Worm (Caenorhabditis elegans) whole organism, young adult: ENCODE results near the gene T04F3.5.
A peak's percentile ranks its signal among the peaks of the same experiment; 100 is the strongest.

Experiments used
- B0019.2 ChIP-seq: fragments of 200-800 bp; sonication (Bioruptor generic); conservative IDR thresholded peaks from 2 replicates; pipeline ENCODE4 v1.3.6; 2022; ENCODE audit warnings: missing genetic modification reagents, missing genetic modification characterization, missing compliant biosample characterization
- F37B4.10 ChIP-seq: fragments of 200-800 bp; sonication (Bioruptor generic); IDR thresholded peaks from 2 replicates; pipeline ENCODE4 v1.3.6; 2022; ENCODE audit warnings: missing genetic modification characterization, missing compliant biosample characterization
- F52B5.7 ChIP-seq: sonication (generic microtip); optimal IDR thresholded peaks from 2 replicates; lab custom pipeline; 2016; ENCODE audit warnings: mild to moderate bottlenecking, missing genetic modification characterization, missing compliant biosample characterization
- F57C9.4 ChIP-seq: sonication (generic microtip); optimal IDR thresholded peaks from 2 replicates; lab custom pipeline; 2017; ENCODE audit warnings: mild to moderate bottlenecking, missing genetic modification characterization, missing compliant biosample characterization
- K11D2.4 ChIP-seq: fragments of 200-800 bp; sonication (Bioruptor generic); IDR thresholded peaks from 2 replicates; pipeline ENCODE4 v1.3.6; 2022; ENCODE audit warnings: missing genetic modification reagents, missing genetic modification characterization, missing compliant biosample characterization
- Y53F4B.3 ChIP-seq: fragments of 200-800 bp; sonication (Bioruptor generic); IDR thresholded peaks from 2 replicates; pipeline ENCODE4 v1.3.6; 2022; ENCODE audit warnings: missing genetic modification reagents, missing genetic modification characterization, missing compliant biosample characterization
- ama-1 ChIP-seq, 3 experiments: fragments of 150-350 bp in 1 of 3; sonication (generic microtip) in 2 of 3; optimal IDR thresholded peaks; 2 replicates each; lab custom pipeline; 2014 to 2018; ENCODE audit warnings: missing biosample characterization in 2 of 3, missing genetic modification characterization in 2 of 3, missing genetic modification reagents in 2 of 3
- ceh-91 ChIP-seq: fragments of 200-800 bp; sonication (Bioruptor generic); IDR thresholded peaks from 2 replicates; pipeline ENCODE4 v1.3.6; 2022; ENCODE audit warnings: missing genetic modification reagents, missing genetic modification characterization, missing compliant biosample characterization
- chd-7 ChIP-seq: sonication (generic microtip); optimal IDR thresholded peaks from 2 replicates; lab custom pipeline; 2016; ENCODE audit warnings: mild to moderate bottlenecking, missing genetic modification characterization, moderate library complexity, missing compliant biosample characterization
- die-1 ChIP-seq: sonication (generic microtip); optimal IDR thresholded peaks from 2 replicates; lab custom pipeline; 2016; ENCODE audit warnings: missing genotype, mild to moderate bottlenecking, missing genetic modification characterization, missing compliant biosample characterization
- dpff-1 ChIP-seq: sonication (generic microtip); optimal IDR thresholded peaks from 2 replicates; lab custom pipeline; 2017; ENCODE audit warnings: mild to moderate bottlenecking, missing genetic modification characterization, missing compliant biosample characterization
- ets-4 ChIP-seq: fragments of 200-800 bp; sonication (Bioruptor generic); optimal IDR thresholded peaks from 2 replicates; lab custom pipeline; 2018; ENCODE audit warnings: mild to moderate bottlenecking, missing genetic modification characterization, missing compliant biosample characterization
- hlh-12 ChIP-seq: sonication (generic microtip); optimal IDR thresholded peaks from 2 replicates; lab custom pipeline; 2016; ENCODE audit warnings: missing genetic modification characterization, missing compliant biosample characterization
- hmg-1.2 ChIP-seq: fragments of 200-800 bp; sonication (Bioruptor generic); IDR thresholded peaks from 2 replicates; pipeline ENCODE4 v1.3.6; 2022; ENCODE audit warnings: missing genetic modification reagents, missing genetic modification characterization, missing compliant biosample characterization
- hrde-1 ChIP-seq: sonication (generic microtip); optimal IDR thresholded peaks from 2 replicates; lab custom pipeline; 2016; ENCODE audit warnings: missing genetic modification characterization, mild to moderate bottlenecking, missing compliant biosample characterization, moderate library complexity, missing genotype, missing genetic modification reagents, borderline replicate concordance
- lag-1 ChIP-seq: fragments of 200-800 bp; sonication (Bioruptor generic); IDR thresholded peaks from 2 replicates; pipeline ENCODE4 v1.3.6; 2022; ENCODE audit warnings: missing genetic modification reagents, missing genetic modification characterization, missing compliant biosample characterization
- lin-35 ChIP-seq, 3 experiments: fragments of 150-350 bp in 2 of 3; sonication (generic microtip) in 1 of 3; optimal IDR thresholded peaks; 2 replicates each; lab custom pipeline; 2014 to 2018; ENCODE audit warnings: missing biosample characterization in 3 of 3, missing genetic modification characterization in 3 of 3, missing genetic modification reagents in 3 of 3
- lin-40 ChIP-seq: sonication (generic microtip); optimal IDR thresholded peaks from 2 replicates; lab custom pipeline; 2016; ENCODE audit warnings: missing genetic modification characterization, mild to moderate bottlenecking, missing compliant biosample characterization, missing genotype, missing genetic modification reagents
- lsl-1 ChIP-seq: fragments of 200-800 bp; sonication (Bioruptor generic); optimal IDR thresholded peaks from 2 replicates; lab custom pipeline; 2018; ENCODE audit warnings: mild to moderate bottlenecking, missing genetic modification characterization, moderate library complexity, missing compliant biosample characterization
- madf-10 ChIP-seq: sonication (generic microtip); optimal IDR thresholded peaks from 2 replicates; lab custom pipeline; 2016; ENCODE audit warnings: mild to moderate bottlenecking, missing genetic modification characterization, missing compliant biosample characterization
- madf-3 ChIP-seq: fragments of 200-800 bp; sonication (Bioruptor generic); IDR thresholded peaks from 2 replicates; pipeline ENCODE4 v1.3.6; 2022; ENCODE audit warnings: missing genetic modification reagents, missing genetic modification characterization, missing compliant biosample characterization
- madf-8 ChIP-seq: fragments of 200-800 bp; sonication (Bioruptor generic); conservative IDR thresholded peaks from 2 replicates; pipeline ENCODE4 v1.3.6; 2022; ENCODE audit warnings: missing genetic modification reagents, missing genetic modification characterization, missing compliant biosample characterization
- nfya-1 ChIP-seq: sonication (generic microtip); optimal IDR thresholded peaks from 2 replicates; lab custom pipeline; 2017; ENCODE audit warnings: antibody characterized with exemption, missing compliant biosample characterization, missing genetic modification characterization, borderline replicate concordance; ENCODE audit not compliant: insufficient read depth
- nhr-80 ChIP-seq: sonication (generic microtip); optimal IDR thresholded peaks from 2 replicates; lab custom pipeline; 2016; ENCODE audit warnings: missing genetic modification characterization, missing compliant biosample characterization
- pha-4 ChIP-seq: fragments of 150-350 bp; sonication (generic microtip); optimal IDR thresholded peaks from 2 replicates; lab custom pipeline; 2014; ENCODE audit warnings: missing biosample characterization, missing genetic modification reagents, missing genetic modification characterization
- sea-2 ChIP-seq: fragments of 200-800 bp; sonication (Bioruptor generic); IDR thresholded peaks from 2 replicates; pipeline ENCODE4 v1.3.6; 2022; ENCODE audit warnings: missing genetic modification characterization, missing compliant biosample characterization
- snpc-1.3 ChIP-seq: sonication (generic microtip); optimal IDR thresholded peaks from 2 replicates; lab custom pipeline; 2017; ENCODE audit warnings: missing genetic modification characterization, mild to moderate bottlenecking, missing compliant biosample characterization, antibody characterized with exemption, moderate library complexity, missing genotype, missing genetic modification reagents; ENCODE audit not compliant: insufficient read depth
- snpc-3.4 ChIP-seq: sonication (generic microtip); optimal IDR thresholded peaks from 2 replicates; lab custom pipeline; 2017; ENCODE audit warnings: missing genetic modification characterization, mild to moderate bottlenecking, missing compliant biosample characterization, antibody characterized with exemption, moderate library complexity, missing genotype, missing genetic modification reagents
- snpc-4 ChIP-seq, 5 experiments: fragments of 150-350 bp in 1 of 5; sonication (generic microtip) in 4 of 5; optimal IDR thresholded peaks; 2 replicates each; lab custom pipeline; 2014 to 2018; ENCODE audit warnings: missing genetic modification characterization in 5 of 5, missing biosample characterization in 3 of 5, antibody characterized with exemption in 2 of 5, mild to moderate bottlenecking in 2 of 5, missing compliant biosample characterization in 2 of 5, missing genotype in 2 of 5, moderate library complexity in 2 of 5, missing genetic modification reagents in 1 of 5
- somi-1 ChIP-seq: fragments of 200-800 bp; sonication (Bioruptor generic); optimal IDR thresholded peaks from 2 replicates; lab custom pipeline; 2018; ENCODE audit warnings: mild to moderate bottlenecking, missing genetic modification characterization, missing compliant biosample characterization
- tbx-9 ChIP-seq: sonication (generic microtip); optimal IDR thresholded peaks from 2 replicates; lab custom pipeline; 2016; ENCODE audit warnings: borderline replicate concordance, missing genetic modification characterization, inconsistent platforms, missing compliant biosample characterization
- ztf-18 ChIP-seq: sonication (generic microtip); optimal IDR thresholded peaks from 2 replicates; lab custom pipeline; 2016; ENCODE audit warnings: missing genotype, mild to moderate bottlenecking, missing genetic modification characterization, missing compliant biosample characterization
- ztf-22 ChIP-seq: fragments of 200-800 bp; sonication (Bioruptor generic); optimal IDR thresholded peaks from 2 replicates; lab custom pipeline; 2018; ENCODE audit warnings: mild to moderate bottlenecking, missing genetic modification characterization, moderate library complexity, missing compliant biosample characterization
- ztf-25 ChIP-seq: fragments of 200-800 bp; sonication (Bioruptor generic); IDR thresholded peaks from 2 replicates; pipeline ENCODE4 v1.3.6; 2022; ENCODE audit warnings: missing genetic modification reagents, missing genetic modification characterization, missing compliant biosample characterization
- ztf-26 ChIP-seq: sonication (generic microtip); optimal IDR thresholded peaks from 2 replicates; lab custom pipeline; 2017; ENCODE audit warnings: missing genetic modification characterization, missing compliant biosample characterization
- ztf-3 ChIP-seq: fragments of 200-800 bp; sonication (Bioruptor generic); optimal IDR thresholded peaks from 2 replicates; lab custom pipeline; 2018; ENCODE audit warnings: mild to moderate bottlenecking, missing genetic modification characterization, missing compliant biosample characterization
- ztf-6 ChIP-seq: fragments of 200-800 bp; sonication (Bioruptor generic); IDR thresholded peaks from 2 replicates; pipeline ENCODE4 v1.3.6; 2022; ENCODE audit warnings: missing genetic modification reagents, missing genetic modification characterization, missing compliant biosample characterization

The T04F3.5 gene

DNA sequence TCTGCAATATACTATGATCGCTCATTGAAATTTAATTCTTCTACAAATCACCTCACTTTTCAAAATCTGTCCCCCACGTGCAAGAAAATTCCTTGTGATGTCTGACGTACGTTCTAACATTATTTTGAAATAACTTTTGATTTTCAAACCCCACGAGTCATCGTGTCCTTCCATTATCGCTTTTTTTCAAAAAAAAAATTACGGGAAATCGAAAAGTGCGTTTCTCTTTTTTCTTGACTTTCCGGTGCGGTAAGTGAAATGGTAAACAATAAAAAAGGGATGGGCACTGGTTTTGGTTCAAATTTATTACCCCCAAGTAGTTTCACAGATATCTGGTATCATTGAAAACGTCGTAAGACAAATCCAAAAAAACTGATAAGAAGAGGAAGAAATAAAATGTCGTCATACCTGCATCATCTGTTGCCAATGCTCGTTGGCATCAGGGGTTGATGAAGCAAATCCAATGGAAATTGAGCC lies 43.1 kb downstream of the T04F3.5 start:
- no peak for TF ChIP-seq snpc-1.3 (tag; lab: Kevin White, UChicago)
- no peak for TF ChIP-seq madf-8 (GFP tag; lab: Robert Waterston, UW)
- no peak for TF ChIP-seq nfya-1 (tag; lab: Kevin White, UChicago)
- TF ChIP-seq tbx-9 (tag; lab: Kevin White, UChicago), result no peak
- TF ChIP-seq lsl-1 (GFP tag; lab: Kevin White, UChicago), result no peak
- no peak for TF ChIP-seq lag-1
- peak; percentile 60 for TF ChIP-seq ztf-26 (tag; lab: Kevin White, UChicago)
- TF ChIP-seq madf-3 (GFP tag; lab: Robert Waterston, UW), result no peak
- TF ChIP-seq somi-1, result peak; percentile 88
- no peak for TF ChIP-seq F57C9.4 (tag; lab: Kevin White, UChicago)
- no peak for TF ChIP-seq ztf-22
- no peak for TF ChIP-seq snpc-4 (GFP tag; optimal IDR thresholded peaks at IDR 0.05; lab: Kevin White, UChicago)
- TF ChIP-seq snpc-4 (tag; optimal IDR thresholded peaks at IDR 0.05; lab: Kevin White, UChicago), result no peak
- TF ChIP-seq lin-40 (tag; lab: Kevin White, UChicago), result peak; percentile 49
- no peak for TF ChIP-seq ceh-91 (GFP tag; lab: Robert Waterston, UW)
- no peak for TF ChIP-seq snpc-3.4 (tag; lab: Kevin White, UChicago)
- peak; percentile 3 for TF ChIP-seq nhr-80
- no peak for TF ChIP-seq hlh-12 (tag; lab: Kevin White, UChicago)
- TF ChIP-seq sea-2, result no peak
- no peak for TF ChIP-seq F52B5.7 (tag; lab: Kevin White, UChicago)
- TF ChIP-seq hrde-1 (tag; lab: Kevin White, UChicago), result no peak
- no peak for TF ChIP-seq ztf-25
- peak; percentile 24 for TF ChIP-seq die-1 (tag; lab: Kevin White, UChicago)

DNA sequence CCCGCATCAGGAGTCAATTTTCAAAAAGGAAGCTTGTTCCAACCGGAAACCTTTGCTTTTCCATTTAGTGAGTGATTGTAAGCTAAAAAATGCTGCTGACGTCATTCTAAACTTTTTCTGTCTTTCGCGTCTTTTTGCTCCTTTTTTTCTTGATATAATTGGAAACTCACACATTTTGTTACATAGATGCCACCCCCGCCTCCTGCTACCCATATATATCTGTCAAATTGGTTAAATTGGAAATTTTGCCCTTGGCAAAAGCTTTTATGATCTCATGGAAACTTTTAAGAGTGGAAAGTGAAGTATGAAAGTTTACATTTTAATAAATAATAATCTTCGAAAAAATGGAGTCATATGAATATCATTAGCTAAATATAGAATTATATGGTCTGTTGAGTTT lies 49.5 kb downstream of the T04F3.5 start:
- no peak for TF ChIP-seq pha-4
- TF ChIP-seq ztf-3 (GFP tag; lab: Kevin White, UChicago), result no peak
- TF ChIP-seq nfya-1 (tag; lab: Kevin White, UChicago), result no peak
- TF ChIP-seq chd-7, result no peak
- no peak for TF ChIP-seq ama-1 (optimal IDR thresholded peaks at IDR 0.05; lab: Kevin White, UChicago)
- no peak for TF ChIP-seq ama-1 (GFP tag; optimal IDR thresholded peaks at IDR 0.05; lab: Kevin White, UChicago)
- TF ChIP-seq B0019.2, result no peak
- TF ChIP-seq ztf-6 (GFP tag; lab: Robert Waterston, UW), result no peak
- no peak for TF ChIP-seq ztf-26 (tag; lab: Kevin White, UChicago)
- TF ChIP-seq Y53F4B.3 (GFP tag; lab: Robert Waterston, UW), result no peak
- TF ChIP-seq K11D2.4, result no peak
- TF ChIP-seq F37B4.10 (GFP tag; lab: Robert Waterston, UW), result no peak
- TF ChIP-seq lin-35 (GFP tag; optimal IDR thresholded peaks at IDR 0.05; lab: Kevin White, UChicago), result no peak
- TF ChIP-seq ets-4, result no peak
- no peak for TF ChIP-seq madf-10 (tag; lab: Kevin White, UChicago)
- TF ChIP-seq ztf-18 (tag; lab: Kevin White, UChicago), result no peak
- no peak for TF ChIP-seq tbx-9 (tag; lab: Kevin White, UChicago)
- no peak for TF ChIP-seq dpff-1 (tag; lab: Kevin White, UChicago)
- no peak for TF ChIP-seq hmg-1.2 (GFP tag; lab: Robert Waterston, UW)
- TF ChIP-seq lag-1, result no peak
- no peak for TF ChIP-seq sea-2
- TF ChIP-seq, all 124 proteins: peak for 0
